Worm (Caenorhabditis elegans): ENCODE results near the gene srh-99.

DNA sequence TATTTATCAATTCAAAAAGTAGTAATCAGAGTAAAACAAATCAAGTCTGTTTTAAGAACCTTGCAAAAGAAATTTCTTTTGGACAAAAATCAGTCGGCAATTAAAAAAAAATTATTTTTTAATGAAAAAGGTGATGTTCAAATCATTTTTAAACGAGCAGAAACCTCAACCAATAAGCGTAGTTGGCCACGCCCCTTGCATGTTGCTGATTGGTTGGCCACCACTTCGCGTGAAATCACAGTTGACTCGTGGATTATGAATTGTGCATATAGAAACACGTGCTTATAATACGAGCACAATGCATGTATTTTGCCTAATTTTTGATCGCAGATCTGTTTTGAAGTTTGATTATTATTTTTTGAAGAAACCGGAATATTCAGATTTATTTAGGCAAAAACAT, 51.2 kb downstream of the srh-99 start:
- TF ChIP-seq efl-1 (optimal IDR thresholded peaks at IDR 0.05) (no peak), efl-1 (GFP tag; optimal IDR thresholded peaks at IDR 0.05 in 1 of 2) (no peak), dpl-1 (GFP tag; optimal IDR thresholded peaks at IDR 0.05) (no peak), nhr-12 (tag; optimal IDR thresholded peaks at IDR 0.05) (no peak), ces-1 (GFP tag; optimal IDR thresholded peaks at IDR 0.05) (no peak), grh-1 (GFP tag; IDR thresholded peaks at IDR 0.05) (no peak)
